Fruit fly (Drosophila melanogaster) Kc167 (cell line): ENCODE measurements around the gene CG13723.

Experiments
- Myc ChIP-seq: fragments of >200 bp; optimal IDR thresholded peaks from 2 replicates; lab custom pipeline; 2017; ENCODE audit warnings: missing external identifiers
- Sin3A ChIP-seq: fragments of >200 bp; optimal IDR thresholded peaks from 2 replicates; lab custom pipeline; 2018; ENCODE audit warnings: missing external identifiers
- h ChIP-seq: fragments of >200 bp; optimal IDR thresholded peaks from 3 replicates; lab custom pipeline; 2018; ENCODE audit warnings: missing external identifiers
- insv ChIP-seq: fragments of >200 bp; optimal IDR thresholded peaks from 3 replicates; lab custom pipeline; 2018; ENCODE audit warnings: missing external identifiers
- psq ChIP-seq: fragments of >200 bp; optimal IDR thresholded peaks from 2 replicates; lab custom pipeline; 2017; ENCODE audit warnings: missing external identifiers
- ttk ChIP-seq: sonication (Bioruptor generic); optimal IDR thresholded peaks from 2 replicates; lab custom pipeline; 2017; ENCODE audit warnings: missing external identifiers

The CG13723 gene

DNA sequence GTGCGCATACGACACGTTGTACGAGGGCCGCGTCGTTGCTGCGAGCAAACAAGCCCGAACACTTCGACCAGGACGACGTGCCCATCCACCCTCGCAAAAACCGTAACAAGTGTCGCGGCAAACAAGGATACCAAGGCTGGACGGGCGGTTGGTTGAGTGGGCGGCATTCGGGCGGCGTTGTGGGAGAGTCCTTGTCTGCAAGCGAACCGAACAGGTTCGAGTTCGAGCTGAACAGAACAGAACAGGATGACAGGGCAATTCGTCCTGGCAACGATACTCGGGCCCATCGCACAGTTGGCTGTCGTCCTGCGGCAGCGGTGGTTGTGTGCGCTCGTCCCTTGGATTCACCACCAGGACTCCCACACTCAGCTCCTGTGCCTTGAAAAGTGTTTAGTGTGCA, 5.2 kb downstream of the CG13723 start:
- TF ChIP-seq Sin3A (no peak), insv (lab: Kevin White, UChicago) (no peak), h (no peak)

DNA sequence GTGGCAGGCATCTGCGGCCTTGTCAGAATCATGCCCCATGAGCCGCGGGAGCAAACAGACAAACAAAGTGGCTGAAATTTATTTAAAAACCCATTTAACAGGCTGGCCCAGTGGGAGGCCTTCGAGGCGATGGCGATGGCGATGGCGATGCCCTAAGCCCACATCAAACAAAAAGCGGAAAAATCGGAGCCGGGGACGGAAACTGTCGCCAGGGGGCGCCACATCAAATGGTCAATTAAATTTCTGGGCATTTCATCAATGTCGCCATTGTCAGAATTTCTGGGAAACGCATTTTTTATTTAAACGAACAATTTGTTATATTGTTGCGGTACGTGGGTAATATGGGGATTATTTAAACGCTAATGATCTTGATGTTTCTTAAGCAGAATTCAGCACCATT, 28.0 kb downstream of the CG13723 start:
- TF ChIP-seq h (no peak), Myc (lab: Kevin White, UChicago) (no peak), insv (lab: Kevin White, UChicago) (no peak), psq (lab: Kevin White, UChicago) (no peak), Sin3A (no peak), ttk (no peak)

DNA sequence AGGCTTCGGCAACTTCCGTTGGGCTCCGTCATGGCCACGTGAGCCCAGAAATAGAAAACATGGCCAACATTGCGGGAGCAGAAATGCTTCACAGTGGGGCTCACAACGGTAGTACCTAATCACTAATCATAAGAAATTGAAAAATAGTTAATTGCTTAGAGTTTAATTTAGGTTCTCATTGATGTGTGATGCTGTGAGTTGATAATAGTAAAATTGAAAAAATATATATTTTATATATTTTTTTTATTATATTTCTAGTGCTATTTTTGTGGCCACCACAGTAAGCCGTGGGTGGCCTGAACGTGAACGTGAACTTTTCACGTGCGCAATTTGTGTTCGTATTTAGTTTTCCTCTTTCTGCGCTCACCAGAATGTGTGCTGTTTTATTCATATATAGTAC, 46.3 kb downstream of the CG13723 start:
- TF ChIP-seq insv (lab: Kevin White, UChicago) = no peak
- no peak for TF ChIP-seq ttk
- TF ChIP-seq Sin3A = no peak
- no peak for TF ChIP-seq Myc (lab: Kevin White, UChicago)
- no peak for TF ChIP-seq psq (lab: Kevin White, UChicago)
- no peak for TF ChIP-seq h
